Fruit fly (Drosophila melanogaster) whole organism, embryonic: ENCODE measurements around the gene Arp3.

Experiments used
- Blimp-1 ChIP-seq: fragments of 200-800 bp; sonication (Bioruptor generic); optimal IDR thresholded peaks from 3 replicates; lab custom pipeline; 2018; ENCODE audit warnings: missing biosample characterization, missing genetic modification characterization, mild to moderate bottlenecking, moderate library complexity, missing genetic modification reagents
- CG13123 ChIP-seq: fragments of 200-800 bp; sonication (Bioruptor generic); optimal IDR thresholded peaks from 2 replicates; lab custom pipeline; 2016; ENCODE audit warnings: missing biosample characterization, missing genetic modification characterization
- CG17186 ChIP-seq: fragments of 200-800 bp; sonication (Bioruptor generic); optimal IDR thresholded peaks from 3 replicates; lab custom pipeline; 2017; ENCODE audit warnings: missing biosample characterization, missing genetic modification reagents, missing genetic modification characterization
- CG17328 ChIP-seq: fragments of 200-800 bp; sonication (Bioruptor generic); IDR thresholded peaks from 2 replicates; pipeline ENCODE4 v1.3.6; 2022; ENCODE audit warnings: missing biosample characterization, missing genetic modification characterization
- CG2116 ChIP-seq: fragments of 200-800 bp; sonication (Bioruptor generic); optimal IDR thresholded peaks from 3 replicates; lab custom pipeline; 2018; ENCODE audit warnings: missing biosample characterization, mild to moderate bottlenecking, missing genetic modification characterization
- CG2199 ChIP-seq: fragments of 200-800 bp; sonication (Bioruptor generic); IDR thresholded peaks from 3 replicates; pipeline ENCODE4 v1.3.6; 2022; ENCODE audit warnings: missing biosample characterization, missing genetic modification characterization
- CG30431 ChIP-seq: fragments of 200-800 bp; sonication (Bioruptor generic); optimal IDR thresholded peaks from 2 replicates; lab custom pipeline; 2017; ENCODE audit warnings: missing biosample characterization, missing genetic modification characterization
- CG3065 ChIP-seq: fragments of 200-800 bp; sonication (Bioruptor generic); optimal IDR thresholded peaks from 2 replicates; lab custom pipeline; 2016; ENCODE audit warnings: missing biosample characterization, missing genetic modification characterization
- CG3163 ChIP-seq: fragments of 200-800 bp; sonication (Bioruptor generic); optimal IDR thresholded peaks from 3 replicates; lab custom pipeline; 2016; ENCODE audit warnings: missing biosample characterization, missing genetic modification characterization
- CG32772 ChIP-seq: fragments of 200-800 bp; sonication (Bioruptor generic); IDR thresholded peaks from 2 replicates; pipeline ENCODE4 v1.3.6; 2022; ENCODE audit warnings: missing biosample characterization, missing genetic modification characterization
- CG6654 ChIP-seq: fragments of 200-800 bp; sonication (Bioruptor generic); optimal IDR thresholded peaks from 2 replicates; lab custom pipeline; 2017; ENCODE audit warnings: missing biosample characterization, mild to moderate bottlenecking, missing genetic modification characterization
- CG7745 ChIP-seq: fragments of 200-800 bp; sonication (Bioruptor generic); optimal IDR thresholded peaks from 2 replicates; lab custom pipeline; 2018; ENCODE audit warnings: missing biosample characterization, mild to moderate bottlenecking, missing genetic modification characterization, moderate library complexity
- CG8089 ChIP-seq: fragments of 200-800 bp; sonication (Bioruptor generic); optimal IDR thresholded peaks from 3 replicates; lab custom pipeline; 2016; ENCODE audit warnings: missing biosample characterization, missing genetic modification characterization
- Chrac-16 ChIP-seq: fragments of 200-800 bp; sonication (Bioruptor generic); optimal IDR thresholded peaks from 3 replicates; lab custom pipeline; 2016; ENCODE audit warnings: missing biosample characterization, missing genetic modification characterization
- D ChIP-seq, 2 experiments: fragments of 200-800 bp in 1 of 2; fragments of >200 bp in 1 of 2; sonication (Bioruptor generic) in 1 of 2; optimal IDR thresholded peaks; 2 replicates in 1 of 2; 3 replicates in 1 of 2; lab custom pipeline; 2017; ENCODE audit warnings: mild to moderate bottlenecking in 1 of 2, missing biosample characterization in 1 of 2, missing genetic modification characterization in 1 of 2, missing genetic modification reagents in 1 of 2
- Dip3 ChIP-seq: fragments of 200-800 bp; sonication (Bioruptor generic); optimal IDR thresholded peaks from 3 replicates; lab custom pipeline; 2016; ENCODE audit warnings: missing biosample characterization, missing genetic modification characterization
- Hr78 ChIP-seq, 2 experiments: fragments of 200-800 bp in 1 of 2; fragments of >200 bp in 1 of 2; sonication (Bioruptor generic) in 1 of 2; optimal IDR thresholded peaks; 2 replicates each; lab custom pipeline; 2017 to 2019; ENCODE audit warnings: missing biosample characterization in 2 of 2, missing genetic modification characterization in 2 of 2, mild to moderate bottlenecking in 1 of 2, moderate library complexity in 1 of 2
- Jarid2 ChIP-seq: fragments of 200-800 bp; sonication (Bioruptor generic); optimal IDR thresholded peaks from 3 replicates; lab custom pipeline; 2017; ENCODE audit warnings: mild to moderate bottlenecking, missing biosample characterization, missing genetic modification reagents, missing genetic modification characterization
- MTF-1 ChIP-seq: fragments of 200-800 bp; sonication (Bioruptor generic); optimal IDR thresholded peaks from 2 replicates; lab custom pipeline; 2018; ENCODE audit warnings: missing biosample characterization, mild to moderate bottlenecking, missing genetic modification characterization, borderline replicate concordance
- Nf-YC ChIP-seq: fragments of 200-800 bp; optimal IDR thresholded peaks from 3 replicates; lab custom pipeline; 2019; ENCODE audit warnings: missing biosample characterization, mild to moderate bottlenecking, missing genetic modification characterization, moderate library complexity
- Pdp1 ChIP-seq, 2 experiments: fragments of 200-800 bp; sonication (Bioruptor generic); optimal IDR thresholded peaks; 3 replicates each; lab custom pipeline; 2016; ENCODE audit warnings: missing biosample characterization in 2 of 2, missing genetic modification characterization in 2 of 2, mild to moderate bottlenecking in 1 of 2, moderate library complexity in 1 of 2
- Side ChIP-seq: fragments of 200-800 bp; sonication (Bioruptor generic); optimal IDR thresholded peaks from 2 replicates; lab custom pipeline; 2016; ENCODE audit warnings: missing biosample characterization, missing genetic modification characterization
- Stat92E ChIP-seq, 3 experiments: fragments of >200 bp in 2 of 3; fragments of 200-800 bp in 1 of 3; sonication (Bioruptor generic) in 1 of 3; optimal IDR thresholded peaks; 2 replicates each; lab custom pipeline; 2017 to 2019; ENCODE audit warnings: missing biosample characterization in 3 of 3, missing genetic modification characterization in 3 of 3, mild to moderate bottlenecking in 1 of 3, moderate library complexity in 1 of 3
- Vsx1 ChIP-seq: fragments of 200-800 bp; sonication (Bioruptor generic); optimal IDR thresholded peaks from 2 replicates; lab custom pipeline; 2017; ENCODE audit warnings: missing biosample characterization, mild to moderate bottlenecking, missing genetic modification characterization, missing genetic modification reagents
- abd-A ChIP-seq: fragments of 200-800 bp; sonication (Bioruptor generic); optimal IDR thresholded peaks from 3 replicates; lab custom pipeline; 2019; ENCODE audit warnings: missing biosample characterization, mild to moderate bottlenecking, missing genetic modification characterization, moderate library complexity
- amos ChIP-seq: fragments of 200-800 bp; sonication (Bioruptor generic); IDR thresholded peaks from 2 replicates; pipeline ENCODE4 v1.3.6; 2022; ENCODE audit warnings: missing biosample characterization, missing genetic modification characterization; ENCODE audit not compliant: partially characterized antibody
- ara ChIP-seq: fragments of 200-800 bp; sonication (Bioruptor generic); IDR thresholded peaks from 2 replicates; pipeline ENCODE4 v1.3.6; 2022; ENCODE audit warnings: missing biosample characterization, missing genetic modification characterization
- cad ChIP-seq: fragments of >200 bp; optimal IDR thresholded peaks from 2 replicates; lab custom pipeline; 2017; ENCODE audit warnings: missing biosample characterization, missing genetic modification characterization
- chinmo ChIP-seq: fragments of 200-800 bp; sonication (Bioruptor generic); IDR thresholded peaks from 4 replicates; pipeline ENCODE4 v1.3.6; 2022; ENCODE audit warnings: missing biosample characterization, missing genetic modification characterization; ENCODE audit not compliant: partially characterized antibody
- dmrt99B ChIP-seq: fragments of 200-800 bp; sonication (Bioruptor generic); optimal IDR thresholded peaks from 2 replicates; lab custom pipeline; 2018; ENCODE audit warnings: missing biosample characterization, mild to moderate bottlenecking, missing genetic modification characterization, moderate library complexity
- eve ChIP-seq, 2 experiments: fragments of >200 bp; optimal IDR thresholded peaks; 2 replicates each; lab custom pipeline; 2017; ENCODE audit warnings: missing biosample characterization in 2 of 2, missing genetic modification characterization in 2 of 2
- exex ChIP-seq: fragments of 200-800 bp; sonication (Bioruptor generic); optimal IDR thresholded peaks from 4 replicates; lab custom pipeline; 2018; ENCODE audit warnings: missing biosample characterization, mild to moderate bottlenecking, missing genetic modification characterization, moderate library complexity
- eyg ChIP-seq: fragments of 200-800 bp; sonication (Bioruptor generic); optimal IDR thresholded peaks from 3 replicates; lab custom pipeline; 2016; ENCODE audit warnings: missing biosample characterization, missing genetic modification characterization
- fru ChIP-seq: fragments of >200 bp; optimal IDR thresholded peaks from 2 replicates; lab custom pipeline; 2017
- grau ChIP-seq: fragments of 200-800 bp; optimal IDR thresholded peaks from 3 replicates; lab custom pipeline; 2019; ENCODE audit warnings: missing biosample characterization, mild to moderate bottlenecking, missing genetic modification characterization, moderate library complexity
- kni ChIP-seq: fragments of 200-800 bp; sonication (Bioruptor generic); optimal IDR thresholded peaks from 3 replicates; lab custom pipeline; 2017; ENCODE audit warnings: mild to moderate bottlenecking, missing biosample characterization, missing genetic modification reagents, missing genetic modification characterization
- nerfin-2 ChIP-seq: fragments of 200-800 bp; sonication (Bioruptor generic); IDR thresholded peaks from 2 replicates; pipeline ENCODE4 v1.3.6; 2022; ENCODE audit warnings: missing biosample characterization, missing genetic modification characterization; ENCODE audit not compliant: partially characterized antibody
- pan ChIP-seq, 4 experiments: fragments of >200 bp in 3 of 4; fragments of 200-800 bp in 1 of 4; sonication (Bioruptor generic) in 1 of 4; optimal IDR thresholded peaks in 3 of 4; IDR thresholded peaks in 1 of 4; 2 replicates each; pipeline versions ENCODE4 v1.3.6 to Lab custom; 2017 to 2022; ENCODE audit warnings: missing biosample characterization in 2 of 4, missing genetic modification characterization in 2 of 4, mixed read lengths in 1 of 4
- prd ChIP-seq, 3 experiments: fragments of >200 bp in 2 of 3; fragments of 200-800 bp in 1 of 3; sonication (Bioruptor generic) in 1 of 3; optimal IDR thresholded peaks in 2 of 3; IDR thresholded peaks in 1 of 3; 2 replicates in 2 of 3; 3 replicates in 1 of 3; pipeline versions ENCODE4 v1.3.6 to Lab custom; 2017 to 2022; ENCODE audit warnings: missing biosample characterization in 1 of 3, missing genetic modification characterization in 1 of 3
- sqz ChIP-seq: fragments of 200-800 bp; sonication (Bioruptor generic); optimal IDR thresholded peaks from 3 replicates; lab custom pipeline; 2018; ENCODE audit warnings: missing biosample characterization, mild to moderate bottlenecking, missing genetic modification characterization
- stc ChIP-seq: fragments of 200-800 bp; sonication (Bioruptor generic); IDR thresholded peaks from 2 replicates; pipeline ENCODE4 v1.3.6; 2022; ENCODE audit warnings: missing biosample characterization, missing genetic modification characterization
- tll ChIP-seq, 2 experiments: fragments of 200-800 bp in 1 of 2; fragments of >200 bp in 1 of 2; sonication (Bioruptor generic) in 1 of 2; optimal IDR thresholded peaks; 2 replicates each; lab custom pipeline; 2017 to 2019; ENCODE audit warnings: missing biosample characterization in 2 of 2, missing genetic modification characterization in 2 of 2, mild to moderate bottlenecking in 1 of 2, moderate library complexity in 1 of 2
- vvl ChIP-seq: fragments of 200-800 bp; sonication (Bioruptor generic); IDR thresholded peaks from 2 replicates; pipeline ENCODE4 v1.3.6; 2022; ENCODE audit warnings: missing biosample characterization, missing genetic modification characterization
- wor ChIP-seq: fragments of 200-800 bp; sonication (Bioruptor generic); IDR thresholded peaks from 2 replicates; pipeline ENCODE4 v1.3.6; 2022; ENCODE audit warnings: missing biosample characterization, missing genetic modification characterization
- z ChIP-seq: fragments of 200-800 bp; sonication (Bioruptor generic); IDR thresholded peaks from 3 replicates; pipeline ENCODE4 v1.3.6; 2022; ENCODE audit warnings: missing biosample characterization, missing genetic modification characterization
- zen ChIP-seq: fragments of 200-800 bp; sonication (Bioruptor generic); optimal IDR thresholded peaks from 3 replicates; lab custom pipeline; 2018; ENCODE audit warnings: missing biosample characterization, mild to moderate bottlenecking, missing genetic modification characterization, moderate library complexity

Arp3 gene

dm6 chr3L:8079598-8079997, 36.1 kb downstream of the Arp3 start:
- 0 out of 3 replicates have a peak, but pooled peaks have one; percentile 51 for TF ChIP-seq CG2199 (GFP tag; lab: Robert Waterston, UW)
- TF ChIP-seq CG30431 = no peak
- TF ChIP-seq Hr78 (GFP tag; optimal IDR thresholded peaks at IDR 0.05; lab: Kevin White, UChicago) = peak in 1 of 2 experiments; percentile 31
- no peak for TF ChIP-seq amos
- no peak for TF ChIP-seq Jarid2 (GFP tag; lab: Kevin White, UChicago)
- peak; percentile 16 for TF ChIP-seq D (optimal IDR thresholded peaks at IDR 0.05; lab: Kevin White, UChicago)
- TF ChIP-seq D (GFP tag; optimal IDR thresholded peaks at IDR 0.05; lab: Kevin White, UChicago) = no peak
- 0 out of 2 replicates have a peak, but pooled peaks have one; percentile 12 for TF ChIP-seq ara (GFP tag; lab: Robert Waterston, UW)
- TF ChIP-seq prd (optimal IDR thresholded peaks at IDR 0.05; lab: Kevin White, UChicago) = no peak
- TF ChIP-seq prd (GFP tag; IDR thresholded peaks at IDR 0.05; lab: Robert Waterston, UW) = no peak
- peak; percentile 39 for TF ChIP-seq kni (GFP tag; lab: Kevin White, UChicago)
- no peak for TF ChIP-seq fru (lab: Kevin White, UChicago)
- TF ChIP-seq chinmo (GFP tag; lab: Robert Waterston, UW) = 0 out of 4 replicates have a peak, but pooled peaks have one; percentile 18
- peak; percentile 86 for TF ChIP-seq zen (tag; lab: Kevin White, UChicago)
- TF ChIP-seq Blimp-1 (GFP tag; lab: Kevin White, UChicago) = peak; percentile 1
- peak in 1 of 2 experiments; percentile 69 for TF ChIP-seq tll (GFP tag; optimal IDR thresholded peaks at IDR 0.05; lab: Kevin White, UChicago)
- no peak for TF ChIP-seq eve (GFP tag; optimal IDR thresholded peaks at IDR 0.05; lab: Kevin White, UChicago)
- peak; percentile 51 for TF ChIP-seq cad (GFP tag; lab: Kevin White, UChicago)

- peak in 1 of 2 experiments; percentile 11 for TF ChIP-seq Pdp1 (GFP tag; optimal IDR thresholded peaks at IDR 0.05; lab: Kevin White, UChicago)
- no peak for TF ChIP-seq Chrac-16 (GFP tag; lab: Kevin White, UChicago)
- no peak for TF ChIP-seq eyg (GFP tag; lab: Kevin White, UChicago)
- TF ChIP-seq CG32772 (GFP tag; lab: Robert Waterston, UW) = no peak
- TF ChIP-seq abd-A (tag; lab: Kevin White, UChicago) = peak; percentile 17
- no peak for TF ChIP-seq exex
- peak; percentile 67 for TF ChIP-seq sqz (GFP tag; lab: Kevin White, UChicago)
- no peak for TF ChIP-seq Side (GFP tag; lab: Kevin White, UChicago)
- peak; percentile 41; the same call in 1 of the 2 replicates for TF ChIP-seq nerfin-2 (GFP tag; lab: Robert Waterston, UW)
- TF ChIP-seq CG13123 = no peak
- no peak for TF ChIP-seq CG17328 (GFP tag; lab: Robert Waterston, UW)
- peak; percentile 84; the same call in 2 of the 4 replicates for TF ChIP-seq chinmo (GFP tag; lab: Robert Waterston, UW)
- TF ChIP-seq wor (GFP tag; lab: Robert Waterston, UW) = no peak
- TF ChIP-seq Vsx1 (GFP tag; lab: Kevin White, UChicago) = peak; percentile 54
- peak; percentile 53; the same call in 1 of the 3 replicates for TF ChIP-seq z (GFP tag; lab: Robert Waterston, UW)
- no peak for TF ChIP-seq CG17186
- no peak for TF ChIP-seq CG2116
- peak; percentile 81 for TF ChIP-seq vvl (GFP tag; lab: Robert Waterston, UW)
- no peak for TF ChIP-seq stc (GFP tag; lab: Robert Waterston, UW)
- no peak for TF ChIP-seq CG6654
These were observed 37.7 kb downstream of the Arp3 start for dm6 chr3L:8077953-8078352.

dm6 chr3L:8077207-8077606, 38.5 kb downstream of the Arp3 start:
- TF ChIP-seq pan (optimal IDR thresholded peaks at IDR 0.05; lab: Kevin White, UChicago) = no peak
- no peak for TF ChIP-seq pan (GFP tag; optimal IDR thresholded peaks at IDR 0.05 in 1 of 2, IDR thresholded peaks at IDR 0.05 in 1 of 2)
- TF ChIP-seq CG3163 (GFP tag; lab: Kevin White, UChicago) = peak; percentile 96
- no peak for TF ChIP-seq CG7745 (tag; lab: Kevin White, UChicago)
- TF ChIP-seq dmrt99B = no peak
- no peak for TF ChIP-seq Stat92E (GFP tag; optimal IDR thresholded peaks at IDR 0.05; lab: Kevin White, UChicago)
- TF ChIP-seq grau (tag; lab: Kevin White, UChicago) = peak; percentile 10
- peak; percentile 39 for TF ChIP-seq Nf-YC
- no peak for TF ChIP-seq Dip3 (GFP tag; lab: Kevin White, UChicago)
- TF ChIP-seq CG3065 (GFP tag; lab: Kevin White, UChicago) = no peak
- no peak for TF ChIP-seq CG8089 (GFP tag; lab: Kevin White, UChicago)
- peak; percentile 30 for TF ChIP-seq MTF-1
